Worm (Caenorhabditis elegans) whole organism, mixed stage, embryonic: ENCODE results near the gene K09G1.2.

ENCODE experiments used
- bed-3 ChIP-seq: fragments of 200-800 bp; sonication (Bioruptor generic); optimal IDR thresholded peaks from 3 replicates; lab custom pipeline; 2018; ENCODE audit warnings: mild to moderate bottlenecking, missing genetic modification characterization, moderate library complexity, missing compliant biosample characterization
- ces-1 ChIP-seq: fragments of 150-350 bp; optimal IDR thresholded peaks from 2 replicates; lab custom pipeline; 2014; ENCODE audit warnings: missing biosample characterization, missing genetic modification reagents, missing genetic modification characterization
- elt-1 ChIP-seq: sonication (generic microtip); optimal IDR thresholded peaks from 2 replicates; lab custom pipeline; 2017; ENCODE audit warnings: missing genetic modification characterization, mild to moderate bottlenecking, missing compliant biosample characterization, antibody characterized with exemption, moderate library complexity, borderline replicate concordance; ENCODE audit not compliant: insufficient read depth
- lin-13 ChIP-seq: fragments of 150-350 bp; optimal IDR thresholded peaks from 2 replicates; lab custom pipeline; 2014; ENCODE audit warnings: missing biosample characterization, missing genetic modification characterization
- lin-32 ChIP-seq: fragments of 200-800 bp; sonication (Bioruptor generic); optimal IDR thresholded peaks from 2 replicates; lab custom pipeline; 2018; ENCODE audit warnings: mild to moderate bottlenecking, missing genetic modification characterization, missing compliant biosample characterization
- mab-5 ChIP-seq: fragments of 150-350 bp; optimal IDR thresholded peaks from 2 replicates; lab custom pipeline; 2014; ENCODE audit warnings: missing biosample characterization, missing genetic modification characterization
- nhr-237 ChIP-seq: fragments of 150-350 bp; optimal IDR thresholded peaks from 2 replicates; lab custom pipeline; 2014; ENCODE audit warnings: missing biosample characterization, missing genetic modification characterization
- snpc-4 ChIP-seq: fragments of 150-350 bp; optimal IDR thresholded peaks from 2 replicates; lab custom pipeline; 2014; ENCODE audit warnings: missing biosample characterization, missing genetic modification characterization
- sptf-1 ChIP-seq: sonication (generic microtip); optimal IDR thresholded peaks from 2 replicates; lab custom pipeline; 2017; ENCODE audit warnings: mild to moderate bottlenecking, missing genetic modification characterization, moderate library complexity, missing compliant biosample characterization
- tbx-8 ChIP-seq: fragments of 200-800 bp; sonication (Bioruptor generic); optimal IDR thresholded peaks from 2 replicates; lab custom pipeline; 2018; ENCODE audit warnings: mild to moderate bottlenecking, missing genetic modification characterization, moderate library complexity, missing compliant biosample characterization
- unc-62 ChIP-seq: fragments of 150-350 bp; optimal IDR thresholded peaks from 2 replicates; lab custom pipeline; 2014; ENCODE audit warnings: missing biosample characterization, missing genetic modification reagents, missing genetic modification characterization
- ztf-11 ChIP-seq: fragments of 150-350 bp; optimal IDR thresholded peaks from 2 replicates; lab custom pipeline; 2014; ENCODE audit warnings: missing biosample characterization, missing genetic modification characterization

DNA sequence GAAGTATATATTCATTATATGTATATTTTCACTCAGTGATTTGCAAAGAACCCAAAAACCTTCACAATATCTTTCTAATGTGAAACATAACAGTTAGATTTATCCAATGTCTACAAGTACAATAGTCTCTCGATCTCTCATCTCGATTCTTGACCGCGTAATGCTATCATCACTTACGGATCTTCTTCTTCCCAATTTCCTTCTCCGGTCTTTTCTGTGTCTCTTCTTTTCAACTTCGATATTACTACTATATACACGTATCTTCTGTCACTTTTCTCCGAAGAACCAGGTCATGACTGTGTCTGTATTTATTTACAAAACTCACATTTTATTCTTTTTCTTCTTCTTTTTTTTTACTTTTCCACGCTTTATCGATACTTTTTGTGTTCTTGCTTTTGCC, 1.8 kb upstream of the K09G1.2 start:
- TF ChIP-seq bed-3, result no peak
- TF ChIP-seq snpc-4 (tag; lab: Kevin White, UChicago), result no peak
- TF ChIP-seq sptf-1 (tag; lab: Kevin White, UChicago), result no peak
- no peak for TF ChIP-seq unc-62 (GFP tag; lab: Kevin White, UChicago)
- TF ChIP-seq mab-5 (tag; lab: Kevin White, UChicago), result no peak
- peak; percentile 36 for TF ChIP-seq elt-1 (tag; lab: Kevin White, UChicago)
- no peak for TF ChIP-seq lin-13 (tag; lab: Kevin White, UChicago)
- no peak for TF ChIP-seq ztf-11 (tag; lab: Kevin White, UChicago)
- TF ChIP-seq ces-1 (GFP tag; lab: Kevin White, UChicago), result no peak
- no peak for TF ChIP-seq tbx-8 (GFP tag; lab: Kevin White, UChicago)
- no peak for TF ChIP-seq lin-32 (GFP tag; lab: Kevin White, UChicago)
- no peak for TF ChIP-seq nhr-237
